Worm (Caenorhabditis elegans): ENCODE measurements around the gene algn-9.

The algn-9 gene

DNA sequence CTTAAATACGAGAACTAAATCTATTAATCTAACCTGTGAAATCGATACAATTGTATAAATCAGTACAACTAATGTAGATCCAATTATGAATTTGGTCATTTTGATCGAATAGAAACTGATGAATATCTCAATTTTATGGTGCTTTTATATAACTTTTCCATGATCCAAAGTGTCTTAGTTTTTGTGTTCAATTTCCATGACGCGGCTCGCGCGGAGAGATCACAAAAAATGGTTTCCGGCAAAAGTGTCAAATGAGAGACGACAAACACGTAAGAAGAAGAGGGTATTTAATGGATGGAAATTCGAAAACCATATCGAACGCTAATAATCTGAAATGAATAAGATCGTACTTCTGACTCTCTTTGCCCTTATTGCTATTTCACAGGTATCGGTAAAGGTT, 19.6 kb upstream of the algn-9 start, which contains the start of the genes C06A1.6 and C06A1.7:
TSS of gene C06A1.6 (minus strand) at position 101 of the 400 bp plus-strand sequence.
TSS of gene C06A1.7 (plus strand) at position 314 of the 400 bp plus-strand sequence.
- no peak for TF ChIP-seq unc-62 (GFP tag; optimal IDR thresholded peaks at IDR 0.05)

ce11 chrII:10566458-10566857, 17.7 kb upstream of the algn-9 start:
- TF ChIP-seq unc-62 (GFP tag; optimal IDR thresholded peaks at IDR 0.05), result no peak

DNA sequence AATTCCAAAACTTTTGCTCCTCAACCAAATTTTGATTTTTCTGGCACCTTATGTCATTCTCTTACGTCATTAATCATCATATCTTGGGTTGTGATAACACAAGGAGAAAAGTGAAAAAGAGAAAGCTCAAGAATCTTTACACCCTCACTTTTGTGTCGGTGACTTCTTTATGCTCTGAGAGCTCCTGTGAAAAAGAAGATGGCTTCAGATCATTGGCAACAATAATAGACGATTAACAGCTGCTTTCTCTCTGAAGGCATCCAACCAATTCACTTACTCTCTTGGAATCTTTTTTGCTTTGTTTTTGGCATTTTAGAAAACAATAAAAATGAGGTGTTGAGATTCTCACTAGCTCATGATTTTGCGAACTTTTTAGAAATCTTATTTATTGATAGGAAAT, 14.6 kb upstream of the algn-9 start:
- TF ChIP-seq unc-62 (GFP tag; optimal IDR thresholded peaks at IDR 0.05), result no peak

DNA sequence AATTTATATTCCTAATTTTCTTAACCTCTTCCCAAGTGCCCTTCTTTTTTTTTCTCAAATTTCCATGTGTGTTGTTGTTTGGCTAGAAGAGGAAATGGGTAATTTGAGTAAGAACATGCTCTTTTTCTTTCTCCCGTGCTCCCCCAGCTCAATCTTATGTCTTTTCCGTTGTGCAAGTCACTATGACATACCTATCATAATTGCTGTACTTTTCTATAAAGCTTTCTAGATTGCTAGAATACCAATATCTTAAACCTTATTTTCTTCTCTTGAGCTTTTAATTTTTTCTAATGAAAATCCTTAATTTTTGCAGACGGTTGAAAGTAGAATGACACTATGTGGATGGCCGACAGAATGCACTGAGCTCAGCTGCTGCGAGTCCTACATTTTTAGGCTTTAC, 13.8 kb upstream of the algn-9 start, which contains the start of gene txt-13:
TSS of gene txt-13 (plus strand) at position 301 of the 400 bp plus-strand sequence.
- TF ChIP-seq unc-62 (GFP tag; optimal IDR thresholded peaks at IDR 0.05), result no peak

DNA sequence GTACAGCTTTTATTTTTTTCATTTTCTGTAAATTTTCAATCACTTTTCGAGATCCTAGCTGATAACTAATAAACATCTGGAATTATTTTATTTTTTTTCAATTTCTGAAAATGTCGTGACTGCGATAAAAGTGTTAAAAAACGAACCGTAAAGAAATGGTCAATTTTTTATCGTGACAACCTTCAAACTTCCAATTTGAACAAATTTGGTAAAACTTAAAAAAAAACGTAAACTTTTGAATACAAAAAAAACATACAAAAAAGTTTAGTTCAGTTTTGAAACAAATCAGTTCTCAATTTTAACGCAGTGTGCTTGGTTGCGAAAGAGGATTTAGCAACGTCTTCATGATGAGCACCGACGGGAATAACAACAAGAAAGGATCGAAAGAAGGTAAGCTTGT, 12.2 kb upstream of the algn-9 start, which contains the start of gene C06A1.3:
TSS of gene C06A1.3 (plus strand) at position 301 of the 400 bp plus-strand sequence.
- TF ChIP-seq unc-62 (GFP tag; optimal IDR thresholded peaks at IDR 0.05), result no peak

DNA sequence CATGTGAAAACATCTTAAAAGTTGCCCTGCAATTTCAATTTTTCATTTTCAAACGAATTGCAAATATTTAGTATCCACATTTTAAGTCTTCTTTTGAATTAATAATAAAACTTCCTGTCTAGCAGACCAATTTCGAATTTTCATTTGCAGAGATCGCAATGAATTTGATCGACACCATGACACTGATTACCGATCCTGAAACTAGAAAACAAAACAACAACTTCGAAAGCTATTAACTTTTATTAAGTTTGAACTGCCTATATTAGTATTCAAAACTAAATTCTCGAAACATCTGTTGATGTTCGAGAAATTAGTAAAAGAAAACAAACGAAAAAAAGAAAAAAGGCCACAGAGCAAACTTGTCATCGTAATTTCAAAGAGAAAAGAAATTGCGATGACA, 10.0 kb upstream of the algn-9 start:
- TF ChIP-seq unc-62 (GFP tag; optimal IDR thresholded peaks at IDR 0.05), result no peak

- no peak for TF ChIP-seq unc-62 (GFP tag; optimal IDR thresholded peaks at IDR 0.05)
Observed at ce11 chrII:10578843-10579430, 5.2 kb upstream of the algn-9 start, which contains the start of gene rpb-6. rpb-6 (plus strand) TSS chrII:10579380.

- no peak for TF ChIP-seq unc-62 (GFP tag; optimal IDR thresholded peaks at IDR 0.05)
Observed at ce11 chrII:10579655-10580054, 4.5 kb upstream of the algn-9 start, which contains the start of gene dohh-1. dohh-1 (plus strand) TSS chrII:10579955.

- TF ChIP-seq unc-62 (GFP tag; optimal IDR thresholded peaks at IDR 0.05), result no peak
Observed at ce11 chrII:10580833-10581232, 3.3 kb upstream of the algn-9 start, which contains the start of gene dap-3. dap-3 (plus strand) TSS chrII:10581133.

DNA sequence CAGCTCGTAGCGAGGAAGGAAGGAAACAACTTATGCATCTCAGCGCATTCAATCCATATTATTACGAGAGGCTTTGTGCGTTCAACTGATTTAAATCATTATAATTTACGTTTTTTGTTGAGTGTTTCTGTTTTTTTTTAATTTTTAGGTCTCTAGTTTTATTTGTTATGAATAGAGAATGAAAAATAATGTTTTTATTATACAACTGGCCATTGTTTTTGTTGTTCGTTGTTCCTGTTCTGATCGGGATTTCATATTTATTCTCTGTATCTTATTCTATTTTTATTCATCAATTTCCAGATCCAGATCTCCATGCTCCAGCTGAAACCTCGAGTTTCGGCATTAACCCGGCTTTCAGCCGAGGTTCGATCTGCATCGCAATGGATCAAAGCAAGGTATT, 1.8 kb upstream of the algn-9 start, which contains the start of gene mrps-22:
TSS of gene mrps-22 (plus strand) at position 301 of the 400 bp plus-strand sequence.
- no peak for TF ChIP-seq unc-62 (GFP tag; optimal IDR thresholded peaks at IDR 0.05)

DNA sequence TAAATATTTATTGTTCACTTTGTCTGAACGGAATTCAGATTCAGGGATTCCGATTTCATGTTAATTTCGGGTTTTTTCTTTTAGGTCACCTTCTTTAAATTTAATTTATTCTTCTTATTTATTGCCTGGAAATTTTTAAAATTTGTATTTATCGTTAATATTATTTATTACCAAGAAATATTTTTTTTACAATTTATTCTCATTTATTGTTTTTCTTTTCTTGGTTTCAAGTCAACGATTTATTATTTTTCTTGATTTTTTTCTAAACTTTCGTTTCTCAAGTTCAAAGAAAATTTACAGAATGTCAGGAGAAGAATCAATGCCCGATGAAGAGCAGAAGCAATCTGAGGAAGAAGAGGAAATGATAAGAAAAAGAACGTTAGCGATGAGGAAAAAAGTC, 3.6 kb downstream of the algn-9 start, which contains the start of gene crn-3:
TSS of gene crn-3 (plus strand) at position 301 of the 400 bp plus-strand sequence.
- TF ChIP-seq unc-62 (GFP tag; optimal IDR thresholded peaks at IDR 0.05), result no peak

ce11 chrII:10592452-10592851, 8.3 kb downstream of the algn-9 start, which contains the start of gene crn-5:
crn-5 (plus strand) TSS chrII:10592752.
- TF ChIP-seq unc-62 (GFP tag; optimal IDR thresholded peaks at IDR 0.05), result no peak

- no peak for TF ChIP-seq unc-62 (GFP tag; optimal IDR thresholded peaks at IDR 0.05)
Observed at ce11 chrII:10594312-10594711, 10.2 kb downstream of the algn-9 start.

DNA sequence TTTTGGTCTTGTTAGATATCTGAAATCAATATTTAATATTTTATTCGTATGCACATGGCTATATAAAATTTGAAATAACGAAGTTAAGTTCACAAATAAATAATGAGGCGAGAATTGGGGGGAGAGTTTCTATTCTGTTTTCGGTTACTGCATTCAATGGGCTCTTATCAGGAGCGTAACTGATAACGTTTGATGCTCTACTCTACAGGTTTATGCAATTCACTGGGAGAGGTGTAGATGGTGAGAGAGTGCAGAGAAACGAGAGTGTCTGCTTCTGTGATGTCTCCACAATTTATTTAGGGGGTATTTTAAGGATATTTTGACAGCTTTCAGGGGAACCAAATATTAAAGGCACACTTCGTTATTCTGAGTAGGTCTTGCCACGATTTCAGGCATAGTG, 10.6 kb downstream of the algn-9 start, which contains the start of gene C14A4.6:
TSS of gene C14A4.6 (minus strand) at position 19 of the 400 bp plus-strand sequence.
- no peak for TF ChIP-seq unc-62 (GFP tag; optimal IDR thresholded peaks at IDR 0.05)

ce11 chrII:10596462-10596861, 12.3 kb downstream of the algn-9 start, which contains the start of gene C14A4.7:
C14A4.7 (minus strand) TSS chrII:10596562.
- TF ChIP-seq unc-62 (GFP tag; optimal IDR thresholded peaks at IDR 0.05), result no peak

ce11 chrII:10598039-10598438, 13.9 kb downstream of the algn-9 start, which contains the start of gene C14A4.8:
C14A4.8 (minus strand) TSS chrII:10598139.
- TF ChIP-seq unc-62 (GFP tag; optimal IDR thresholded peaks at IDR 0.05), result no peak

DNA sequence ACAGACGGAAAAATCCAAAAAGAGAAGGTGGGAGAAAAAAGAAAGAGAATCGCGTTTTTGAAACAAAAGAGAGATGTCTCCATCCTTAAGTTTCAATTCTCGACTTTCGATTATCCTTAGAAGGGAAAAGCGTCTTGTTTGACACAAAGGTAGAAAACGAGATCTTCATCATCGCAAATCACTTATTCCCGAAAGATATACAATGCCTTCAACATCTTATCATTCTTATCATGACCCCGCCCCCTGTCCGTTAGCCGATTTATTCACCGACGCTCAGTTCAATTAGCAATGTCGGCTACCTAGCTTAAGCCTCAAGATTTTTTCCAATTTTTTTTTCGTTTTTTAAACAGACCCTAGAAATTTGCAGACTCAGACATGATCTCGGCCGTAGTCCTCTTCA, 14.8 kb downstream of the algn-9 start, which contains the start of gene C14A4.9:
TSS of gene C14A4.9 (plus strand) at position 368 of the 400 bp plus-strand sequence.
- TF ChIP-seq unc-62 (GFP tag; optimal IDR thresholded peaks at IDR 0.05), result no peak
